Worm (Caenorhabditis elegans): ENCODE measurements around the gene hadb-1.

hadb-1 gene

ce11 chrIII:8697268-8697907 is 9.1 kb upstream of the hadb-1 start:
- TF ChIP-seq flt-1 (GFP tag; IDR thresholded peaks at IDR 0.05) (no peak), cog-1 (tag; optimal IDR thresholded peaks at IDR 0.05) (no peak), med-1 (GFP tag; optimal IDR thresholded peaks at IDR 0.05; ENCODE audit: insufficient read depth) (no peak), ztf-23 (GFP tag; IDR thresholded peaks at IDR 0.05) (no peak), klf-2 (GFP tag; conservative IDR thresholded peaks at IDR 0.05) (no peak), ztf-29 (GFP tag; IDR thresholded peaks at IDR 0.05) (no peak), T22C8.4 (GFP tag; IDR thresholded peaks at IDR 0.05) (no peak), tab-1 (GFP tag; IDR thresholded peaks at IDR 0.05) (no peak), ref-1 (GFP tag; conservative IDR thresholded peaks at IDR 0.05) (no peak)

- TF ChIP-seq ztf-29 (GFP tag; IDR thresholded peaks at IDR 0.05) (no peak), flt-1 (GFP tag; IDR thresholded peaks at IDR 0.05) (no peak), cog-1 (tag; optimal IDR thresholded peaks at IDR 0.05) (no peak), klf-2 (GFP tag; conservative IDR thresholded peaks at IDR 0.05) (no peak), ref-1 (GFP tag; conservative IDR thresholded peaks at IDR 0.05) (no peak), med-1 (GFP tag; optimal IDR thresholded peaks at IDR 0.05; ENCODE audit: insufficient read depth) (no peak), tab-1 (GFP tag; IDR thresholded peaks at IDR 0.05) (no peak), ztf-23 (GFP tag; IDR thresholded peaks at IDR 0.05) (no peak), T22C8.4 (GFP tag; IDR thresholded peaks at IDR 0.05) (no peak)
Measured at ce11 chrIII:8696680-8697079, 8.4 kb upstream of the hadb-1 start.

ce11 chrIII:8693322-8693721 is 5.0 kb upstream of the hadb-1 start, which contains the start of gene B0303.7:
Gene B0303.7, plus strand, starts transcription at chrIII:8693622.
- TF ChIP-seq klf-2 (GFP tag; conservative IDR thresholded peaks at IDR 0.05) (no peak), tab-1 (GFP tag; IDR thresholded peaks at IDR 0.05) (no peak), cog-1 (tag; optimal IDR thresholded peaks at IDR 0.05) (no peak), ref-1 (GFP tag; conservative IDR thresholded peaks at IDR 0.05) (no peak), flt-1 (GFP tag; IDR thresholded peaks at IDR 0.05) (no peak), T22C8.4 (GFP tag; IDR thresholded peaks at IDR 0.05) (no peak), med-1 (GFP tag; optimal IDR thresholded peaks at IDR 0.05; ENCODE audit: insufficient read depth) (no peak), ztf-23 (GFP tag; IDR thresholded peaks at IDR 0.05) (no peak), ztf-29 (GFP tag; IDR thresholded peaks at IDR 0.05) (no peak)

- TF ChIP-seq T22C8.4 (GFP tag; IDR thresholded peaks at IDR 0.05): peak; percentile 67
- TF ChIP-seq ztf-29 (GFP tag; IDR thresholded peaks at IDR 0.05): no peak
- TF ChIP-seq med-1 (GFP tag; optimal IDR thresholded peaks at IDR 0.05; ENCODE audit: insufficient read depth): no peak
Measured at ce11 chrIII:8689655-8690054, 1.4 kb upstream of the hadb-1 start, which contains the start of gene B0303.4. Gene B0303.4, plus strand, starts transcription at chrIII:8689850.

ce11 chrIII:8689143-8689542 is 855 bp upstream of the hadb-1 start:
- TF ChIP-seq ztf-23 (GFP tag; IDR thresholded peaks at IDR 0.05) (no peak), ref-1 (GFP tag; conservative IDR thresholded peaks at IDR 0.05) (no peak), T22C8.4 (GFP tag; IDR thresholded peaks at IDR 0.05) (no peak), flt-1 (GFP tag; IDR thresholded peaks at IDR 0.05) (no peak), klf-2 (GFP tag; conservative IDR thresholded peaks at IDR 0.05) (no peak), tab-1 (GFP tag; IDR thresholded peaks at IDR 0.05) (no peak), ztf-29 (GFP tag; IDR thresholded peaks at IDR 0.05) (no peak), cog-1 (tag; optimal IDR thresholded peaks at IDR 0.05) (no peak), med-1 (GFP tag; optimal IDR thresholded peaks at IDR 0.05; ENCODE audit: insufficient read depth) (no peak)

ce11 chrIII:8685590-8686240 is 2.6 kb downstream of the hadb-1 start:
- TF ChIP-seq ztf-29 (GFP tag; IDR thresholded peaks at IDR 0.05) (no peak), med-1 (GFP tag; optimal IDR thresholded peaks at IDR 0.05; ENCODE audit: insufficient read depth) (no peak), T22C8.4 (GFP tag; IDR thresholded peaks at IDR 0.05) (no peak), ref-1 (GFP tag; conservative IDR thresholded peaks at IDR 0.05) (no peak), ztf-23 (GFP tag; IDR thresholded peaks at IDR 0.05) (no peak), tab-1 (GFP tag; IDR thresholded peaks at IDR 0.05) (no peak), flt-1 (GFP tag; IDR thresholded peaks at IDR 0.05) (no peak), cog-1 (tag; optimal IDR thresholded peaks at IDR 0.05) (no peak), klf-2 (GFP tag; conservative IDR thresholded peaks at IDR 0.05) (no peak)

ce11 chrIII:8684421-8684820 is 3.9 kb downstream of the hadb-1 start, which contains the start of gene anmt-1:
Gene anmt-1, plus strand, starts transcription at chrIII:8684808.
- TF ChIP-seq tab-1 (GFP tag; IDR thresholded peaks at IDR 0.05) (no peak), ref-1 (GFP tag; conservative IDR thresholded peaks at IDR 0.05) (no peak), flt-1 (GFP tag; IDR thresholded peaks at IDR 0.05) (no peak), ztf-23 (GFP tag; IDR thresholded peaks at IDR 0.05) (no peak), cog-1 (tag; optimal IDR thresholded peaks at IDR 0.05) (no peak), med-1 (GFP tag; optimal IDR thresholded peaks at IDR 0.05; ENCODE audit: insufficient read depth) (no peak), klf-2 (GFP tag; conservative IDR thresholded peaks at IDR 0.05) (no peak), ztf-29 (GFP tag; IDR thresholded peaks at IDR 0.05) (no peak), T22C8.4 (GFP tag; IDR thresholded peaks at IDR 0.05) (no peak)

- no peak for TF ChIP-seq flt-1 (GFP tag; IDR thresholded peaks at IDR 0.05)
- no peak for TF ChIP-seq klf-2 (GFP tag; conservative IDR thresholded peaks at IDR 0.05)
- no peak for TF ChIP-seq cog-1 (tag; optimal IDR thresholded peaks at IDR 0.05)
- TF ChIP-seq ztf-23 (GFP tag; IDR thresholded peaks at IDR 0.05): no peak
- no peak for TF ChIP-seq med-1 (GFP tag; optimal IDR thresholded peaks at IDR 0.05; ENCODE audit: insufficient read depth)
- no peak for TF ChIP-seq ref-1 (GFP tag; conservative IDR thresholded peaks at IDR 0.05)
- no peak for TF ChIP-seq tab-1 (GFP tag; IDR thresholded peaks at IDR 0.05)
- no peak for TF ChIP-seq T22C8.4 (GFP tag; IDR thresholded peaks at IDR 0.05)
Measured at ce11 chrIII:8683679-8684263, 4.5 kb downstream of the hadb-1 start, which contains the start of gene fli-1. Gene fli-1, minus strand, starts transcription at chrIII:8683736.

- TF ChIP-seq med-1 (GFP tag; optimal IDR thresholded peaks at IDR 0.05; ENCODE audit: insufficient read depth) (peak; percentile 84), ref-1 (GFP tag; conservative IDR thresholded peaks at IDR 0.05) (peak; percentile 95), klf-2 (GFP tag; conservative IDR thresholded peaks at IDR 0.05) (peak; percentile 98), ztf-23 (GFP tag; IDR thresholded peaks at IDR 0.05) (peak; percentile 97), tab-1 (GFP tag; IDR thresholded peaks at IDR 0.05) (peak; percentile 99), T22C8.4 (GFP tag; IDR thresholded peaks at IDR 0.05) (peak; percentile 96), ztf-29 (GFP tag; IDR thresholded peaks at IDR 0.05) (peak; percentile 99), flt-1 (GFP tag; IDR thresholded peaks at IDR 0.05) (peak; percentile 99), cog-1 (tag; optimal IDR thresholded peaks at IDR 0.05) (peak; percentile 92)
Measured at ce11 chrIII:8678371-8678770, 9.9 kb downstream of the hadb-1 start.

Data from whole organism, midembryonic.